Worm (Caenorhabditis elegans): ENCODE measurements around the gene srx-62.

DNA sequence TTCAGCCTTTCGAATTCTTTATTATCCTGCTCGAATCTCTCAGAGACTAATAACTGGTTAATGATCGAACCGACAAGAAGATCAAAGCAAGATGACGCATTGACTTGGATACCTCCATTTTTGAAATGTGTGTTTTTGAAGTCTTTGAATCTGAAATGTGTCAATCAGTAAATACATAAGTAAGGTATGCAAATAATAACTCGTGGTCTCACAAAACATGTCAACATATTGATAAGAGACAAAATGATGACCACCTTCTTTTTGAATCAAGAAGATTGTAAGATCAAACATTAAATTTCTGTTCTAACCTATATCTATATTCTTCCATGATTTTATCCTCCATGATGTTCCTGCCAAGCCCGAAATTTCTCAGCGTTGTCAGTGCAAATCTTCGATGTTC, 26.1 kb downstream of the srx-62 start:
- TF ChIP-seq snpc-4 (tag; optimal IDR thresholded peaks at IDR 0.05): no peak
- TF ChIP-seq fkh-10 (GFP tag; optimal IDR thresholded peaks at IDR 0.05): no peak
- no peak for TF ChIP-seq nhr-237 (tag; optimal IDR thresholded peaks at IDR 0.05)
- no peak for TF ChIP-seq fos-1 (tag; optimal IDR thresholded peaks at IDR 0.05)
- no peak for TF ChIP-seq skn-1 (tag; optimal IDR thresholded peaks at IDR 0.05)
- no peak for TF ChIP-seq php-3 (GFP tag; IDR thresholded peaks at IDR 0.05)
